Worm (Caenorhabditis elegans) whole organism, L4 larva: ENCODE measurements around the gene smg-4.

ENCODE experiments used
- F37D6.2 ChIP-seq: sonication (generic microtip); optimal IDR thresholded peaks from 2 replicates; lab custom pipeline; 2016; ENCODE audit warnings: mild to moderate bottlenecking, missing genetic modification characterization, missing compliant biosample characterization
- T20F7.1 ChIP-seq: fragments of 200-800 bp; sonication (Bioruptor generic); optimal IDR thresholded peaks from 2 replicates; lab custom pipeline; 2018; ENCODE audit warnings: mild to moderate bottlenecking, missing genetic modification characterization, missing compliant biosample characterization
- T26A8.4 ChIP-seq: fragments of 200-800 bp; sonication (Bioruptor generic); IDR thresholded peaks from 2 replicates; pipeline ENCODE4 v1.3.6; 2022; ENCODE audit warnings: missing genetic modification characterization, missing compliant biosample characterization
- Y48G9A.11 ChIP-seq: fragments of 200-800 bp; sonication (Bioruptor generic); IDR thresholded peaks from 2 replicates; pipeline ENCODE4 v1.3.6; 2022; ENCODE audit warnings: missing genetic modification reagents, missing genetic modification characterization, missing compliant biosample characterization
- Y5F2A.4 ChIP-seq: fragments of 200-800 bp; sonication (Bioruptor generic); optimal IDR thresholded peaks from 2 replicates; lab custom pipeline; 2018; ENCODE audit warnings: mild to moderate bottlenecking, missing genetic modification characterization, missing compliant biosample characterization
- aha-1 ChIP-seq: fragments of 150-350 bp; peaks from one replicate; lab custom pipeline; 2014; ENCODE audit warnings: missing biosample characterization, missing genetic modification characterization
- ama-1 ChIP-seq: fragments of 150-350 bp; optimal IDR thresholded peaks from 2 replicates; lab custom pipeline; 2014; ENCODE audit warnings: inconsistent platforms, mixed read lengths
- ceh-28 ChIP-seq: fragments of 150-350 bp; optimal IDR thresholded peaks from 2 replicates; lab custom pipeline; 2014; ENCODE audit warnings: missing biosample characterization, missing genetic modification reagents, missing genetic modification characterization
- ceh-44 ChIP-seq: fragments of 200-800 bp; sonication (Bioruptor generic); IDR thresholded peaks from 2 replicates; pipeline ENCODE4 v1.3.6; 2022; ENCODE audit warnings: missing genetic modification reagents, missing genetic modification characterization, missing compliant biosample characterization
- cey-2 ChIP-seq: sonication (generic microtip); optimal IDR thresholded peaks from 3 replicates; lab custom pipeline; 2017; ENCODE audit warnings: missing genetic modification characterization, mild to moderate bottlenecking, missing compliant biosample characterization, antibody characterized with exemption, borderline replicate concordance; ENCODE audit not compliant: insufficient read depth
- ctbp-1 ChIP-seq: fragments of 200-800 bp; sonication (Bioruptor generic); IDR thresholded peaks from 2 replicates; pipeline ENCODE4 v1.3.6; 2022; ENCODE audit warnings: missing genetic modification reagents, missing genetic modification characterization, missing compliant biosample characterization
- daf-16 ChIP-seq, 3 experiments: sonication (generic microtip); optimal IDR thresholded peaks; 2 replicates each; lab custom pipeline; 2016 to 2017; ENCODE audit warnings: missing genetic modification characterization in 3 of 3, missing genetic modification reagents in 3 of 3, mild to moderate bottlenecking in 2 of 3, missing compliant biosample characterization in 2 of 3, missing biosample characterization in 1 of 3, moderate library complexity in 1 of 3
- daf-8 ChIP-seq: fragments of 200-800 bp; sonication (Bioruptor generic); IDR thresholded peaks from 2 replicates; pipeline ENCODE4 v1.3.6; 2022; ENCODE audit warnings: missing genetic modification characterization, missing compliant biosample characterization
- duxl-1 ChIP-seq: sonication (generic microtip); optimal IDR thresholded peaks from 2 replicates; lab custom pipeline; 2016; ENCODE audit warnings: mild to moderate bottlenecking, missing genetic modification characterization, moderate library complexity, missing compliant biosample characterization; ENCODE audit not compliant: poor library complexity
- egl-43 ChIP-seq: fragments of 200-800 bp; sonication (Bioruptor generic); IDR thresholded peaks from 2 replicates; pipeline ENCODE4 v1.3.6; 2022; ENCODE audit warnings: missing genetic modification reagents, missing genetic modification characterization, missing compliant biosample characterization
- fkh-10 ChIP-seq: fragments of 150-350 bp; optimal IDR thresholded peaks from 2 replicates; lab custom pipeline; 2014; ENCODE audit warnings: missing biosample characterization, missing genetic modification reagents, missing genetic modification characterization
- hlh-30 ChIP-seq: sonication (generic microtip); optimal IDR thresholded peaks from 2 replicates; lab custom pipeline; 2017; ENCODE audit warnings: antibody characterized with exemption, mild to moderate bottlenecking, missing genetic modification characterization, missing compliant biosample characterization; ENCODE audit not compliant: insufficient read depth
- lin-29 ChIP-seq: fragments of 200-800 bp; sonication (Bioruptor generic); IDR thresholded peaks from 2 replicates; pipeline ENCODE4 v1.3.6; 2022; ENCODE audit warnings: missing genetic modification reagents, missing genetic modification characterization, missing compliant biosample characterization
- lir-3 ChIP-seq: sonication (generic microtip); optimal IDR thresholded peaks from 2 replicates; lab custom pipeline; 2016; ENCODE audit warnings: mild to moderate bottlenecking, missing genetic modification characterization, missing compliant biosample characterization
- lsy-2 ChIP-seq, 2 experiments: fragments of 150-350 bp in 1 of 2; sonication (generic microtip) in 1 of 2; optimal IDR thresholded peaks; 2 replicates each; lab custom pipeline; 2014 to 2017; ENCODE audit warnings: missing biosample characterization in 2 of 2, missing genetic modification characterization in 2 of 2
- mdt-29 ChIP-seq: fragments of 200-800 bp; sonication (Bioruptor generic); IDR thresholded peaks from 2 replicates; pipeline ENCODE4 v1.3.6; 2022; ENCODE audit warnings: missing genetic modification reagents, missing genetic modification characterization, missing compliant biosample characterization
- mxl-2 ChIP-seq: fragments of 200-800 bp; sonication (Bioruptor generic); conservative IDR thresholded peaks from 2 replicates; pipeline ENCODE4 v1.3.6; 2022; ENCODE audit warnings: missing genetic modification reagents, missing genetic modification characterization, missing compliant biosample characterization
- nhr-10 ChIP-seq: fragments of 150-350 bp; optimal IDR thresholded peaks from 2 replicates; lab custom pipeline; 2014; ENCODE audit warnings: missing biosample characterization, missing genetic modification characterization
- nhr-11 ChIP-seq: fragments of 150-350 bp; optimal IDR thresholded peaks from 2 replicates; lab custom pipeline; 2014; ENCODE audit warnings: missing biosample characterization, missing genetic modification characterization
- nhr-76 ChIP-seq: fragments of 150-350 bp; optimal IDR thresholded peaks from 2 replicates; lab custom pipeline; 2014; ENCODE audit warnings: missing biosample characterization, missing genetic modification characterization
- rbr-2 ChIP-seq: sonication (generic microtip); optimal IDR thresholded peaks from 2 replicates; lab custom pipeline; 2016; ENCODE audit warnings: missing genotype, missing genetic modification characterization, missing compliant biosample characterization
- saeg-2 ChIP-seq: fragments of 200-800 bp; sonication (Bioruptor generic); IDR thresholded peaks from 2 replicates; pipeline ENCODE4 v1.3.6; 2022; ENCODE audit warnings: missing genetic modification reagents, missing genetic modification characterization, missing compliant biosample characterization
- set-16 ChIP-seq: fragments of 200-800 bp; sonication (Bioruptor generic); IDR thresholded peaks from 2 replicates; pipeline ENCODE4 v1.3.6; 2022; ENCODE audit warnings: missing genetic modification reagents, missing genetic modification characterization, missing compliant biosample characterization
- snpc-1.2 ChIP-seq: fragments of 200-800 bp; sonication (Bioruptor generic); IDR thresholded peaks from 2 replicates; pipeline ENCODE4 v1.3.6; 2022; ENCODE audit warnings: missing genetic modification reagents, missing genetic modification characterization, missing compliant biosample characterization
- snpc-4 ChIP-seq: fragments of 150-350 bp; optimal IDR thresholded peaks from 2 replicates; lab custom pipeline; 2014; ENCODE audit warnings: missing biosample characterization, missing genetic modification characterization
- unc-62 ChIP-seq, 3 experiments: fragments of 150-350 bp in 1 of 3; sonication (generic microtip); optimal IDR thresholded peaks in 2 of 3; peaks in 1 of 3; 1 replicate in 1 of 3; 2 replicates in 2 of 3; lab custom pipeline; 2014 to 2017; ENCODE audit warnings: missing biosample characterization in 3 of 3, missing genetic modification characterization in 3 of 3, missing genetic modification reagents in 3 of 3, missing genotype in 1 of 3
- zag-1 ChIP-seq: fragments of 150-350 bp; optimal IDR thresholded peaks from 2 replicates; lab custom pipeline; 2014; ENCODE audit warnings: missing biosample characterization, missing genetic modification characterization
- zfp-2 ChIP-seq: sonication (generic microtip); optimal IDR thresholded peaks from 2 replicates; lab custom pipeline; 2016; ENCODE audit warnings: mild to moderate bottlenecking, missing genetic modification characterization, missing compliant biosample characterization

Gene smg-4

DNA sequence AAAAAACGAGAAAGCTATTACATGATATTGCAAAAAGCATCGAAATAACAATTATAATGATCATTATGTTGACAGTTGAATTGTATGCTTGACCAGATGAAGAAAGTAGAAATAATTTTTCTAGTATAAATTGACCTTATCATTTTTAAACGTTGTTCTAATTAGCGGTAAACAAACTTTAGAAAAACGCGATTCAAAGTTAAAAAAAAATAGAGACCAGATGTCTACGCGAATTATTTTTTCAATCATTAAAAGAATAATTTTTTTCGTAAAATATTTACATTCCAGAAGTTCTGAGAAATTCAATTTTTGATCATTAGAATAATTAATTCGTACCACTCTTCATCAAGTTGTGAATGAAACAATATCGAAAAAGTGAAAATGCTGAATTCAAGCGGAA is 24.4 kb upstream of the smg-4 start, which contains the start of gene F46B6.10:
F46B6.10 (minus strand) TSS at position 101 of the 400 bp plus-strand sequence.
- TF ChIP-seq unc-62 (GFP tag; optimal IDR thresholded peaks at IDR 0.05 in 1 of 2; lab: Kevin White, UChicago) (no peak), unc-62 (tag; optimal IDR thresholded peaks at IDR 0.05; lab: Kevin White, UChicago) (no peak), ceh-28 (tag; lab: Kevin White, UChicago) (no peak), nhr-76 (tag; lab: Kevin White, UChicago) (no peak), hlh-30 (no peak), aha-1 (no peak)

DNA sequence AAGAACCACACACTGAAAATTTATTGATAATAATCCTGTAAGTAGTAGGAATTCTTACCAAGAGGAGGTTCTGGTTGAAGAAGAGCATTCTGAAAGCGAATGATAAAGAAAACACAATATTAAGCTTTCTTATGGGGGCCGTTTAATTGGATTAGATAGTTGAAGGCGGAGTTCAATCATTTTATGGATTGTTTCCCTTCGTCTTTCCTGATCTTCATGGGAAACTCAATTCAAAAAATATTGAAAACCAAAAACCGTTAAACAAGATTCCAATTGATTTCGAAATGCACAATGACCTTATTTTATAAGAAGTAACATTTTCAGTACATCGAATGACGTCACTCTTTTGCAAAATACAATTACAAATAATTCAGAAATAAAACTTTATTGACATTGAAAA is 21.5 kb upstream of the smg-4 start, which contains the start of gene F46B6.13:
F46B6.13 (minus strand) TSS at position 101 of the 400 bp plus-strand sequence.
- TF ChIP-seq saeg-2 (GFP tag; lab: Robert Waterston, UW) (no peak), T26A8.4 (GFP tag; lab: Robert Waterston, UW) (no peak), F37D6.2 (tag; lab: Kevin White, UChicago) (no peak), ceh-44 (GFP tag; lab: Robert Waterston, UW) (no peak)

DNA sequence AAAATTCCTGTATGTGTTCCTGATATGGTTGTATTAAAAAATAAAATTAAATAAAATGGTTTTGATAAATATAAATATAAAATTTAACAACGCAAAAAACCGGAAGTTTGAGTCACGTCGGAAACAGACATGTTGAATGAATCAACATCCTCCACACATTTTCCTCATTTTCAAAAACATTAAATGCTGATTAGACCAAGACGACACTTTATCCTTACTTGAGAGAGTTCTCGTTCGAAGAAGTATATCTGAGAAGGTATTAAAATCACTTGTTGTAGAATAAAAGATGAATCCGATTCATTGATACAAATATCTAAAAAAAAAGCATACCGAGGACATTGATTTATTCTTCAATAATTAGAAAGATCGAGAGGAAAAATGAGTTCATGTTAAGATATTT is 20.7 kb upstream of the smg-4 start:
- TF ChIP-seq unc-62 (GFP tag; optimal IDR thresholded peaks at IDR 0.05 in 1 of 2; lab: Kevin White, UChicago) (peak in 1 of 2 experiments; percentile 61), unc-62 (tag; optimal IDR thresholded peaks at IDR 0.05; lab: Kevin White, UChicago) (no peak), zfp-2 (tag; lab: Kevin White, UChicago) (no peak)

DNA sequence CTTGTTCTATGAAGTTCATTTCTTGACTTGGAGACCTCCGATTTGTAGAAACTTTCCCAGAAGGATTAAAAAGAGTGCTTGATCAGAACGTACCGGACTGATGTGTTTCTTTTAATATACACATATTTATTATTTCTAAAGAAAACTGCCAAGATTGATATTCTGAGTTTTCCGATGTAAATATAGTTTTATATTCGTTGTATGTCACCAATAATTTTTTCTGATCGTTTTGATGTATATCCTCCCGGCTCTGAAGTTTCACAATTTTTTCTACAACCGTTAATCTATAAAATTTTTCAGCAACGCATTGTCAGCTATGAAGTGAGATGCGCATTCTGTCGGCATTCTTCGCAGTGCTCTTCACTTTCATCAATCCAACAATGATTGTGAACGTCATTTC is 19.0 kb upstream of the smg-4 start, which contains the start of gene F46B6.9:
F46B6.9 (plus strand) TSS at position 301 of the 400 bp plus-strand sequence.
- no peak for TF ChIP-seq ctbp-1 (GFP tag; lab: Robert Waterston, UW)
- TF ChIP-seq cey-2, result no peak
- TF ChIP-seq snpc-1.2 (GFP tag; lab: Robert Waterston, UW), result no peak
- TF ChIP-seq set-16 (GFP tag; lab: Robert Waterston, UW), result no peak
- no peak for TF ChIP-seq lir-3 (tag; lab: Kevin White, UChicago)
- TF ChIP-seq daf-8 (GFP tag; lab: Robert Waterston, UW), result no peak
- no peak for TF ChIP-seq duxl-1
- no peak for TF ChIP-seq nhr-10 (tag; lab: Kevin White, UChicago)
- no peak for TF ChIP-seq Y48G9A.11 (GFP tag; lab: Robert Waterston, UW)
- TF ChIP-seq daf-16 (GFP tag; optimal IDR thresholded peaks at IDR 0.05; lab: Kevin White, UChicago), result no peak
- TF ChIP-seq daf-16 (tag; optimal IDR thresholded peaks at IDR 0.05; lab: Kevin White, UChicago), result no peak
- no peak for TF ChIP-seq zfp-2 (tag; lab: Kevin White, UChicago)
- no peak for TF ChIP-seq mdt-29 (GFP tag; lab: Robert Waterston, UW)
- TF ChIP-seq T20F7.1 (GFP tag; lab: Kevin White, UChicago), result no peak
- no peak for TF ChIP-seq lsy-2 (tag; optimal IDR thresholded peaks at IDR 0.05; lab: Kevin White, UChicago)
- no peak for TF ChIP-seq zag-1 (tag; lab: Kevin White, UChicago)
- no peak for TF ChIP-seq nhr-11 (tag; lab: Kevin White, UChicago)
- TF ChIP-seq snpc-4, result no peak
- no peak for TF ChIP-seq mxl-2
- TF ChIP-seq egl-43 (GFP tag; lab: Robert Waterston, UW), result no peak
- TF ChIP-seq, all 104 proteins: peak for 0

DNA sequence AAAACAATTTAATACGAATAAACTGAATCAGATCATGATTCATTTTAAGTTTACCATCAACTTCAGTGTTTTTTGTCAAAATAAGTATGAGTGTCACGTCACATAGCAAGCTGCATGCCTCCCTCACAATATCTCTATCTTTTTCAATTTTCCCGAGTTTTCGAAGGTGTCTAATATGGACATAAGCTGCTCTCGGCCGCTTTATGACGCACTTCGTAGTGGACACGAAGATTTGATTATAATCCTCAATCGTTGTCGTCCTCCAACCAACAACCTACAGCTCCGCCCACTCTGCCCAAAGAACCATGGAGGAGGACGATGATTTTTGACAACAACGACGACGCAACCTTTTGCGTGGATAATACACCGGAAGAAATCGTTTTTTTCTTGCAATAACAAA is 18.5 kb upstream of the smg-4 start:
- TF ChIP-seq rbr-2 (tag; lab: Kevin White, UChicago), result no peak
- no peak for TF ChIP-seq lin-29 (GFP tag; lab: Robert Waterston, UW)
- no peak for TF ChIP-seq fkh-10
- TF ChIP-seq Y5F2A.4 (GFP tag; lab: Kevin White, UChicago), result no peak
- no peak for TF ChIP-seq ama-1 (lab: Kevin White, UChicago)
- TF ChIP-seq daf-8 (GFP tag; lab: Robert Waterston, UW), result no peak
